Worm (Caenorhabditis elegans): Measurements from ENCODE around the gene lin-13.

DNA sequence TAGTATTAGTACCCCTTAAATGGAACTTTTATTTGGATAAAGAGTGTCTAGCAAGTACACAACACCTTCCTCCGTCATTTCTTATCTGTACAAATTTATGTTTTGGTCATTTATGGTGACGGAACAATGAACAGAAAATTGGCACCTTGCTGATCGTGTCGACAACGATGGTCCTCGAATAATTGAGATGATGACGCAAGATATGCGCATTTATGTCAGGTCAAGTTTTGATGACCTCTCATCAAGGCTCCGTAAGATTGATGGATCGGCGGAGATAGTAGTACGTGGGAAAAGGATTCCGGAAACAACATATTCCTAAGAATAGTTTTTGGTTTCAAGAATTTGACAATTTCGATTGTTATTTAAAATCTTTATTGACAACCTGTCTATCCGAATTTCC, 24.8 kb upstream of the lin-13 start:
- TF ChIP-seq ama-1 (optimal IDR thresholded peaks at IDR 0.05): no peak
- no peak for TF ChIP-seq nhr-232 (tag; optimal IDR thresholded peaks at IDR 0.05)
- TF ChIP-seq K09A11.1 (tag; optimal IDR thresholded peaks at IDR 0.05; ENCODE audit: insufficient read depth): no peak
- no peak for TF ChIP-seq ceh-9 (tag; optimal IDR thresholded peaks at IDR 0.05)
- TF ChIP-seq pha-2 (tag; optimal IDR thresholded peaks at IDR 0.05): no peak
- no peak for TF ChIP-seq ceh-22 (tag; optimal IDR thresholded peaks at IDR 0.05)
- TF ChIP-seq pros-1 (tag; optimal IDR thresholded peaks at IDR 0.05): no peak
- no peak for TF ChIP-seq elt-2 (tag; optimal IDR thresholded peaks at IDR 0.05)
- TF ChIP-seq ceh-14 (tag; optimal IDR thresholded peaks at IDR 0.05): no peak
- TF ChIP-seq sdc-2 (tag; optimal IDR thresholded peaks at IDR 0.05): no peak
- no peak for TF ChIP-seq eyg-1 (tag; optimal IDR thresholded peaks at IDR 0.05)
- no peak for TF ChIP-seq fax-1 (tag; optimal IDR thresholded peaks at IDR 0.05)
- TF ChIP-seq fkh-10 (GFP tag; optimal IDR thresholded peaks at IDR 0.05): no peak
